Fruit fly (Drosophila melanogaster) whole organism, embryonic: ENCODE measurements around the gene RpS26.

ENCODE experiments used
- Asciz ChIP-seq: fragments of 200-800 bp; sonication (Bioruptor generic); optimal IDR thresholded peaks from 2 replicates; lab custom pipeline; 2017; ENCODE audit warnings: missing biosample characterization, mild to moderate bottlenecking, missing genetic modification characterization, missing genetic modification reagents
- CG10959 ChIP-seq: fragments of 200-800 bp; sonication (Bioruptor generic); IDR thresholded peaks from 2 replicates; pipeline ENCODE4 v1.3.6; 2022; ENCODE audit warnings: missing biosample characterization, missing genetic modification characterization
- CG11093 ChIP-seq: fragments of 200-800 bp; sonication (Bioruptor generic); IDR thresholded peaks from 3 replicates; pipeline ENCODE4 v1.3.6; 2022; ENCODE audit warnings: missing biosample characterization, missing genetic modification characterization
- CG14014 ChIP-seq: fragments of 200-800 bp; sonication (Bioruptor generic); IDR thresholded peaks from 2 replicates; pipeline ENCODE4 v1.3.6; 2022; ENCODE audit warnings: missing biosample characterization, missing genetic modification characterization
- CG17186 ChIP-seq: fragments of 200-800 bp; sonication (Bioruptor generic); optimal IDR thresholded peaks from 3 replicates; lab custom pipeline; 2017; ENCODE audit warnings: missing biosample characterization, missing genetic modification reagents, missing genetic modification characterization
- CG2129 ChIP-seq: fragments of 200-800 bp; sonication (Bioruptor generic); IDR thresholded peaks from 2 replicates; pipeline ENCODE4 v1.3.6; 2022; ENCODE audit warnings: missing biosample characterization, missing genetic modification characterization; ENCODE audit not compliant: partially characterized antibody
- CG4328 ChIP-seq: fragments of 200-800 bp; sonication (Bioruptor generic); optimal IDR thresholded peaks from 3 replicates; lab custom pipeline; 2017; ENCODE audit warnings: missing biosample characterization, missing genetic modification reagents, missing genetic modification characterization
- CG43689 ChIP-seq: fragments of 200-800 bp; sonication (Bioruptor generic); IDR thresholded peaks from 2 replicates; pipeline ENCODE4 v1.3.6; 2022; ENCODE audit warnings: missing biosample characterization, missing genetic modification characterization
- CG4404 ChIP-seq: fragments of 200-800 bp; sonication (Bioruptor generic); IDR thresholded peaks from 2 replicates; pipeline ENCODE4 v1.3.6; 2022; ENCODE audit warnings: missing biosample characterization, missing genetic modification characterization
- CG6175 ChIP-seq: fragments of 200-800 bp; sonication (Bioruptor generic); IDR thresholded peaks from 3 replicates; pipeline ENCODE4 v1.3.6; 2022; ENCODE audit warnings: missing biosample characterization, missing genetic modification characterization
- CG6689 ChIP-seq: fragments of 200-800 bp; sonication (Bioruptor generic); IDR thresholded peaks from 2 replicates; pipeline ENCODE4 v1.3.6; 2022; ENCODE audit warnings: missing biosample characterization, missing genetic modification characterization
- CG7372 ChIP-seq: fragments of 200-800 bp; sonication (Bioruptor generic); IDR thresholded peaks from 2 replicates; pipeline ENCODE4 v1.3.6; 2022; ENCODE audit warnings: missing biosample characterization, missing genetic modification characterization
- CG7556 ChIP-seq: fragments of 200-800 bp; sonication (Bioruptor generic); optimal IDR thresholded peaks from 2 replicates; lab custom pipeline; 2017; ENCODE audit warnings: missing biosample characterization, mild to moderate bottlenecking, missing genetic modification characterization
- CG7745 ChIP-seq: fragments of 200-800 bp; sonication (Bioruptor generic); optimal IDR thresholded peaks from 2 replicates; lab custom pipeline; 2018; ENCODE audit warnings: missing biosample characterization, mild to moderate bottlenecking, missing genetic modification characterization, moderate library complexity
- CG7786 ChIP-seq: fragments of 200-800 bp; sonication (Bioruptor generic); optimal IDR thresholded peaks from 2 replicates; lab custom pipeline; 2016; ENCODE audit warnings: missing biosample characterization, missing genetic modification characterization
- CG7963 ChIP-seq: fragments of 200-800 bp; sonication (Bioruptor generic); IDR thresholded peaks from 3 replicates; pipeline ENCODE4 v1.3.6; 2022; ENCODE audit warnings: missing biosample characterization, missing genetic modification characterization; ENCODE audit not compliant: partially characterized antibody
- CG8359 ChIP-seq: fragments of 200-800 bp; sonication (Bioruptor generic); optimal IDR thresholded peaks from 2 replicates; lab custom pipeline; 2017; ENCODE audit warnings: missing biosample characterization, mild to moderate bottlenecking, missing genetic modification characterization, borderline replicate concordance
- CG8924 ChIP-seq: fragments of 200-800 bp; optimal IDR thresholded peaks from 3 replicates; lab custom pipeline; 2019; ENCODE audit warnings: missing biosample characterization, mild to moderate bottlenecking, missing genetic modification characterization, moderate library complexity
- CG8944 ChIP-seq: fragments of 200-800 bp; sonication (Bioruptor generic); optimal IDR thresholded peaks from 3 replicates; lab custom pipeline; 2016; ENCODE audit warnings: missing biosample characterization, missing genetic modification characterization
- Dll ChIP-seq: fragments of 200-800 bp; sonication (Bioruptor generic); IDR thresholded peaks from 4 replicates; pipeline ENCODE4 v1.3.6; 2022; ENCODE audit warnings: missing biosample characterization, missing genetic modification characterization; ENCODE audit not compliant: partially characterized antibody
- Elba2 ChIP-seq: fragments of 200-800 bp; sonication (Bioruptor generic); optimal IDR thresholded peaks from 3 replicates; lab custom pipeline; 2016; ENCODE audit warnings: missing biosample characterization, missing genetic modification characterization
- HmgD ChIP-seq: fragments of 200-800 bp; sonication (Bioruptor generic); optimal IDR thresholded peaks from 3 replicates; lab custom pipeline; 2016; ENCODE audit warnings: missing biosample characterization, missing genetic modification characterization
- Lhr ChIP-seq: fragments of 200-800 bp; sonication (Bioruptor generic); optimal IDR thresholded peaks from 3 replicates; lab custom pipeline; 2017; ENCODE audit warnings: mild to moderate bottlenecking, missing biosample characterization, missing genetic modification reagents, missing genetic modification characterization
- NFAT ChIP-seq: fragments of 200-800 bp; sonication (Bioruptor generic); IDR thresholded peaks from 2 replicates; pipeline ENCODE4 v1.3.6; 2022; ENCODE audit warnings: missing biosample characterization, missing genetic modification characterization
- NK7.1 ChIP-seq: fragments of 200-800 bp; sonication (Bioruptor generic); optimal IDR thresholded peaks from 3 replicates; lab custom pipeline; 2016; ENCODE audit warnings: missing biosample characterization, missing genetic modification characterization
- Six4 ChIP-seq: fragments of 200-800 bp; sonication (Bioruptor generic); optimal IDR thresholded peaks from 2 replicates; lab custom pipeline; 2016; ENCODE audit warnings: missing biosample characterization, missing genetic modification characterization
- Sry-β ChIP-seq: fragments of 200-800 bp; sonication (Bioruptor generic); optimal IDR thresholded peaks from 2 replicates; lab custom pipeline; 2018; ENCODE audit warnings: missing biosample characterization, mild to moderate bottlenecking, missing genetic modification characterization, moderate library complexity
- ac ChIP-seq: fragments of 200-800 bp; sonication (Bioruptor generic); optimal IDR thresholded peaks from 3 replicates; lab custom pipeline; 2017; ENCODE audit warnings: missing biosample characterization, mild to moderate bottlenecking, missing genetic modification characterization
- cas ChIP-seq: fragments of 200-800 bp; sonication (Bioruptor generic); IDR thresholded peaks from 2 replicates; pipeline ENCODE4 v1.3.6; 2022; ENCODE audit warnings: missing biosample characterization, missing genetic modification characterization
- dan ChIP-seq: fragments of 200-800 bp; sonication (Bioruptor generic); IDR thresholded peaks from 2 replicates; pipeline ENCODE4 v1.3.6; 2022; ENCODE audit warnings: missing biosample characterization, missing genetic modification characterization
- dmrt11E ChIP-seq: fragments of 200-800 bp; sonication (Bioruptor generic); optimal IDR thresholded peaks from 3 replicates; lab custom pipeline; 2018; ENCODE audit warnings: missing biosample characterization, mild to moderate bottlenecking, missing genetic modification characterization, moderate library complexity
- dmrt99B ChIP-seq: fragments of 200-800 bp; sonication (Bioruptor generic); optimal IDR thresholded peaks from 2 replicates; lab custom pipeline; 2018; ENCODE audit warnings: missing biosample characterization, mild to moderate bottlenecking, missing genetic modification characterization, moderate library complexity
- dysf ChIP-seq: fragments of 200-800 bp; sonication (Bioruptor generic); IDR thresholded peaks from 3 replicates; pipeline ENCODE4 v1.3.6; 2022; ENCODE audit warnings: missing biosample characterization, missing genetic modification characterization
- exex ChIP-seq: fragments of 200-800 bp; sonication (Bioruptor generic); optimal IDR thresholded peaks from 4 replicates; lab custom pipeline; 2018; ENCODE audit warnings: missing biosample characterization, mild to moderate bottlenecking, missing genetic modification characterization, moderate library complexity
- fu2 ChIP-seq: fragments of 200-800 bp; sonication (Bioruptor generic); optimal IDR thresholded peaks from 2 replicates; lab custom pipeline; 2016; ENCODE audit warnings: missing biosample characterization, missing genetic modification characterization
- gce ChIP-seq: fragments of 200-800 bp; sonication (Bioruptor generic); IDR thresholded peaks from 3 replicates; pipeline ENCODE4 v1.3.6; 2022; ENCODE audit warnings: missing biosample characterization, missing genetic modification characterization
- hb ChIP-seq: fragments of 200-800 bp; sonication (Bioruptor generic); IDR thresholded peaks from 3 replicates; pipeline ENCODE4 v1.3.6; 2022; ENCODE audit warnings: missing biosample characterization, missing genetic modification characterization; ENCODE audit not compliant: partially characterized antibody
- hbn ChIP-seq: fragments of 200-800 bp; sonication (Bioruptor generic); IDR thresholded peaks from 2 replicates; pipeline ENCODE4 v1.3.6; 2022; ENCODE audit warnings: missing biosample characterization, missing genetic modification characterization; ENCODE audit not compliant: partially characterized antibody
- hth ChIP-seq: fragments of >200 bp; optimal IDR thresholded peaks from 2 replicates; lab custom pipeline; 2017; ENCODE audit warnings: inconsistent platforms
- klu ChIP-seq: fragments of 200-800 bp; sonication (Bioruptor generic); IDR thresholded peaks from 2 replicates; pipeline ENCODE4 v1.3.6; 2022; ENCODE audit warnings: missing biosample characterization, missing genetic modification characterization
- pan ChIP-seq, 4 experiments: fragments of >200 bp in 3 of 4; fragments of 200-800 bp in 1 of 4; sonication (Bioruptor generic) in 1 of 4; optimal IDR thresholded peaks in 3 of 4; IDR thresholded peaks in 1 of 4; 2 replicates each; pipeline versions ENCODE4 v1.3.6 to Lab custom; 2017 to 2022; ENCODE audit warnings: missing biosample characterization in 2 of 4, missing genetic modification characterization in 2 of 4, mixed read lengths in 1 of 4
- peb ChIP-seq: fragments of 200-800 bp; sonication (Bioruptor generic); IDR thresholded peaks from 2 replicates; pipeline ENCODE4 v1.3.6; 2022; ENCODE audit warnings: missing biosample characterization, missing genetic modification characterization
- pros ChIP-seq: fragments of 200-800 bp; sonication (Bioruptor generic); optimal IDR thresholded peaks from 3 replicates; lab custom pipeline; 2019; ENCODE audit warnings: missing biosample characterization, mild to moderate bottlenecking, missing genetic modification characterization, moderate library complexity
- repo ChIP-seq: fragments of 200-800 bp; sonication (Bioruptor generic); optimal IDR thresholded peaks from 2 replicates; lab custom pipeline; 2016; ENCODE audit warnings: missing biosample characterization, missing genetic modification characterization
- seq ChIP-seq: fragments of 200-800 bp; sonication (Bioruptor generic); IDR thresholded peaks from 2 replicates; pipeline ENCODE4 v1.3.6; 2022; ENCODE audit warnings: missing biosample characterization, missing genetic modification characterization
- shn ChIP-seq: fragments of 200-800 bp; sonication (Bioruptor generic); optimal IDR thresholded peaks from 3 replicates; lab custom pipeline; 2016; ENCODE audit warnings: missing biosample characterization, missing genetic modification characterization
- slp2 ChIP-seq: fragments of 200-800 bp; sonication (Bioruptor generic); optimal IDR thresholded peaks from 2 replicates; lab custom pipeline; 2016; ENCODE audit warnings: missing biosample characterization, missing genetic modification characterization
- so ChIP-seq: fragments of 200-800 bp; sonication (Bioruptor generic); IDR thresholded peaks from 3 replicates; pipeline ENCODE4 v1.3.6; 2022; ENCODE audit warnings: missing biosample characterization, missing genetic modification characterization
- sqz ChIP-seq: fragments of 200-800 bp; sonication (Bioruptor generic); optimal IDR thresholded peaks from 3 replicates; lab custom pipeline; 2018; ENCODE audit warnings: missing biosample characterization, mild to moderate bottlenecking, missing genetic modification characterization
- wek ChIP-seq: fragments of 200-800 bp; sonication (Bioruptor generic); optimal IDR thresholded peaks from 3 replicates; lab custom pipeline; 2018; ENCODE audit warnings: missing biosample characterization, mild to moderate bottlenecking, missing genetic modification characterization, moderate library complexity
- z ChIP-seq: fragments of 200-800 bp; sonication (Bioruptor generic); IDR thresholded peaks from 3 replicates; pipeline ENCODE4 v1.3.6; 2022; ENCODE audit warnings: missing biosample characterization, missing genetic modification characterization

The RpS26 gene

dm6 chr2L:18477455-18477854 lies 34.4 kb upstream of the RpS26 start (continued):
- 0 out of 2 replicates have a peak, but pooled peaks have one; percentile 47 for TF ChIP-seq cas (GFP tag; lab: Robert Waterston, UW)
- TF ChIP-seq CG8924 = peak; percentile 95
- TF ChIP-seq CG4404 (GFP tag; lab: Robert Waterston, UW) = peak; percentile 84
- TF ChIP-seq CG2129 (GFP tag; lab: Robert Waterston, UW) = no peak
- peak; percentile 49 for TF ChIP-seq repo (GFP tag; lab: Kevin White, UChicago)
- no peak for TF ChIP-seq CG7963
- no peak for TF ChIP-seq CG7786 (GFP tag; lab: Kevin White, UChicago)
- peak; percentile 89 for TF ChIP-seq Six4 (GFP tag; lab: Kevin White, UChicago)
- no peak for TF ChIP-seq Dll (GFP tag; lab: Robert Waterston, UW)
- TF ChIP-seq Sry-β (GFP tag; lab: Kevin White, UChicago) = peak; percentile 57
- TF ChIP-seq CG6175 = peak; percentile 76; the same call in 2 of the 3 replicates
- no peak for TF ChIP-seq fu2 (GFP tag; lab: Kevin White, UChicago)
- TF ChIP-seq z (GFP tag; lab: Robert Waterston, UW) = no peak
- TF ChIP-seq dmrt99B = peak; percentile 94
- peak; percentile 88 for TF ChIP-seq so (GFP tag; lab: Robert Waterston, UW)
- peak; percentile 77 for TF ChIP-seq CG43689 (GFP tag; lab: Robert Waterston, UW)
- TF ChIP-seq hbn = no peak
- peak; percentile 89 for TF ChIP-seq CG14014
- TF ChIP-seq pan (optimal IDR thresholded peaks at IDR 0.05; lab: Kevin White, UChicago) = no peak
- no peak for TF ChIP-seq pan (GFP tag; optimal IDR thresholded peaks at IDR 0.05 in 1 of 2, IDR thresholded peaks at IDR 0.05 in 1 of 2)
- peak; percentile 5 for TF ChIP-seq CG17186 (GFP tag; lab: Kevin White, UChicago)
- TF ChIP-seq seq = peak; percentile 79
- peak; percentile 93 for TF ChIP-seq gce
- TF ChIP-seq Elba2 (GFP tag; lab: Kevin White, UChicago) = no peak
- peak; percentile 92 for TF ChIP-seq CG7556 (GFP tag; lab: Kevin White, UChicago)
- TF ChIP-seq CG6689 = peak; percentile 91
- peak; percentile 78 for TF ChIP-seq Lhr (GFP tag; lab: Kevin White, UChicago)
- TF ChIP-seq exex (tag; lab: Kevin White, UChicago) = no peak
- TF ChIP-seq CG10959 (GFP tag; lab: Robert Waterston, UW) = peak; percentile 94
- TF ChIP-seq klu (GFP tag; lab: Robert Waterston, UW) = peak; percentile 86
- peak; percentile 96 for TF ChIP-seq dmrt11E (tag; lab: Kevin White, UChicago)
- TF ChIP-seq NFAT (GFP tag; lab: Robert Waterston, UW) = peak; percentile 86; the same call in 1 of the 2 replicates
- TF ChIP-seq dan = no peak
- peak; percentile 86 for TF ChIP-seq peb (GFP tag; lab: Robert Waterston, UW)
- no peak for TF ChIP-seq HmgD (GFP tag; lab: Kevin White, UChicago)
- peak; percentile 78 for TF ChIP-seq sqz (GFP tag; lab: Kevin White, UChicago)
- peak; percentile 55 for TF ChIP-seq slp2 (GFP tag; lab: Kevin White, UChicago)
- TF ChIP-seq CG8944 (GFP tag; lab: Kevin White, UChicago) = peak; percentile 21
- TF ChIP-seq ac = peak; percentile 60
- TF ChIP-seq pros (GFP tag; lab: Kevin White, UChicago) = peak; percentile 14
- peak; percentile 67 for TF ChIP-seq CG8359 (GFP tag; lab: Kevin White, UChicago)
- peak; percentile 5 for TF ChIP-seq shn (GFP tag; lab: Kevin White, UChicago)
- peak; percentile 59 for TF ChIP-seq CG7745
- peak; percentile 87 for TF ChIP-seq CG11093 (GFP tag; lab: Robert Waterston, UW)
- TF ChIP-seq hth (lab: Kevin White, UChicago) = no peak
- TF ChIP-seq hb (GFP tag; lab: Robert Waterston, UW) = no peak
- TF ChIP-seq Asciz (GFP tag; lab: Kevin White, UChicago) = peak; percentile 91
- TF ChIP-seq CG4328 (GFP tag; lab: Kevin White, UChicago) = peak; percentile 67
- TF ChIP-seq CG7372 (GFP tag; lab: Robert Waterston, UW) = peak; percentile 86
- TF ChIP-seq wek = peak; percentile 53
- no peak for TF ChIP-seq NK7.1 (GFP tag; lab: Kevin White, UChicago)
- peak; percentile 94 for TF ChIP-seq dysf (GFP tag; lab: Robert Waterston, UW)
